Fruit fly (Drosophila melanogaster) whole organism, prepupa: Measurements from ENCODE around the gene Nna1.

Experiments
- Blimp-1 ChIP-seq: fragments of 200-800 bp; sonication (Bioruptor generic); optimal IDR thresholded peaks from 3 replicates; lab custom pipeline; 2017; ENCODE audit warnings: missing biosample characterization, missing genetic modification characterization, mild to moderate bottlenecking, moderate library complexity, missing genetic modification reagents
- CG10631 ChIP-seq: fragments of 200-800 bp; sonication (Bioruptor generic); optimal IDR thresholded peaks from 2 replicates; lab custom pipeline; 2016; ENCODE audit warnings: missing biosample characterization, missing genetic modification characterization
- CG10669 ChIP-seq: fragments of 200-800 bp; sonication (Bioruptor generic); optimal IDR thresholded peaks from 3 replicates; lab custom pipeline; 2018; ENCODE audit warnings: missing biosample characterization, mild to moderate bottlenecking, missing genetic modification characterization, moderate library complexity
- CG11294 ChIP-seq: fragments of 200-800 bp; sonication (Bioruptor generic); IDR thresholded peaks from 2 replicates; pipeline ENCODE4 v1.3.6; 2022; ENCODE audit warnings: missing biosample characterization, missing genetic modification characterization
- CG11902 ChIP-seq: fragments of 200-800 bp; sonication (Bioruptor generic); optimal IDR thresholded peaks from 3 replicates; lab custom pipeline; 2016; ENCODE audit warnings: missing biosample characterization, missing genetic modification characterization
- CG15336 ChIP-seq: fragments of 200-800 bp; sonication (Bioruptor generic); IDR thresholded peaks from 2 replicates; pipeline ENCODE4 v1.3.6; 2022; ENCODE audit warnings: missing biosample characterization, missing genetic modification characterization
- CG1621 ChIP-seq: fragments of 200-800 bp; sonication (Bioruptor generic); optimal IDR thresholded peaks from 3 replicates; lab custom pipeline; 2018; ENCODE audit warnings: missing biosample characterization, mild to moderate bottlenecking, missing genetic modification characterization
- CG3032 ChIP-seq: fragments of 200-800 bp; optimal IDR thresholded peaks from 2 replicates; lab custom pipeline; 2019; ENCODE audit warnings: missing biosample characterization, mild to moderate bottlenecking, missing genetic modification characterization, moderate library complexity
- CG32006 ChIP-seq: fragments of 200-800 bp; sonication (Bioruptor generic); optimal IDR thresholded peaks from 3 replicates; lab custom pipeline; 2017; ENCODE audit warnings: missing biosample characterization, mild to moderate bottlenecking, missing genetic modification characterization
- CG3919 ChIP-seq: fragments of 200-800 bp; sonication (Bioruptor generic); optimal IDR thresholded peaks from 3 replicates; lab custom pipeline; 2016; ENCODE audit warnings: missing biosample characterization, missing genetic modification characterization
- CG4318 ChIP-seq: fragments of 200-800 bp; sonication (Bioruptor generic); optimal IDR thresholded peaks from 3 replicates; lab custom pipeline; 2017; ENCODE audit warnings: missing biosample characterization, mild to moderate bottlenecking, missing genetic modification characterization
- CG6163 ChIP-seq: fragments of 200-800 bp; sonication (Bioruptor generic); IDR thresholded peaks from 3 replicates; pipeline ENCODE4 v1.3.6; 2022; ENCODE audit warnings: missing biosample characterization, missing genetic modification characterization
- CG6792 ChIP-seq: fragments of 200-800 bp; sonication (Bioruptor generic); optimal IDR thresholded peaks from 3 replicates; lab custom pipeline; 2016; ENCODE audit warnings: missing biosample characterization, missing genetic modification characterization
- CG6808 ChIP-seq: fragments of 200-800 bp; sonication (Bioruptor generic); optimal IDR thresholded peaks from 3 replicates; lab custom pipeline; 2017; ENCODE audit warnings: missing biosample characterization, missing genetic modification characterization, mild to moderate bottlenecking, moderate library complexity, missing genetic modification reagents
- CG6854 ChIP-seq: fragments of 200-800 bp; sonication (Bioruptor generic); optimal IDR thresholded peaks from 2 replicates; lab custom pipeline; 2017; ENCODE audit warnings: missing biosample characterization, mild to moderate bottlenecking, missing genetic modification characterization
- CG7368 ChIP-seq: fragments of 200-800 bp; sonication (Bioruptor generic); optimal IDR thresholded peaks from 3 replicates; lab custom pipeline; 2016; ENCODE audit warnings: missing biosample characterization, missing genetic modification characterization
- CG8119 ChIP-seq: fragments of 200-800 bp; sonication (Bioruptor generic); IDR thresholded peaks from 3 replicates; pipeline ENCODE4 v1.3.6; 2022; ENCODE audit warnings: missing biosample characterization, missing genetic modification characterization
- CG8319 ChIP-seq: fragments of 200-800 bp; sonication (Bioruptor generic); optimal IDR thresholded peaks from 3 replicates; lab custom pipeline; 2016; ENCODE audit warnings: missing biosample characterization, missing genetic modification characterization
- CG8632 ChIP-seq: fragments of 200-800 bp; sonication (Bioruptor generic); optimal IDR thresholded peaks from 3 replicates; lab custom pipeline; 2016; ENCODE audit warnings: missing biosample characterization, missing genetic modification characterization
- CG9139 ChIP-seq: fragments of 200-800 bp; sonication (Bioruptor generic); optimal IDR thresholded peaks from 3 replicates; lab custom pipeline; 2017; ENCODE audit warnings: missing biosample characterization, mild to moderate bottlenecking, missing genetic modification characterization
- Eip78C ChIP-seq: fragments of 200-800 bp; sonication (Bioruptor generic); peaks from one replicate; lab custom pipeline; 2016; ENCODE audit warnings: missing biosample characterization, missing genetic modification characterization
- Ets96B ChIP-seq: fragments of 200-800 bp; optimal IDR thresholded peaks from 2 replicates; lab custom pipeline; 2019; ENCODE audit warnings: missing biosample characterization, mild to moderate bottlenecking, missing genetic modification characterization, moderate library complexity
- Hr38 ChIP-seq: sonication (Bioruptor generic); optimal IDR thresholded peaks from 2 replicates; lab custom pipeline; 2016; ENCODE audit warnings: missing biosample characterization, missing genetic modification characterization
- Hr4 ChIP-seq: fragments of 200-800 bp; sonication (Bioruptor generic); optimal IDR thresholded peaks from 3 replicates; lab custom pipeline; 2016; ENCODE audit warnings: missing biosample characterization, missing genetic modification characterization
- Met ChIP-seq: fragments of 200-800 bp; sonication (Bioruptor generic); optimal IDR thresholded peaks from 3 replicates; lab custom pipeline; 2016; ENCODE audit warnings: missing biosample characterization, missing genetic modification characterization
- Smox ChIP-seq: fragments of 200-800 bp; sonication (Bioruptor generic); optimal IDR thresholded peaks from 3 replicates; lab custom pipeline; 2016; ENCODE audit warnings: missing biosample characterization, missing genetic modification characterization
- Sox102F ChIP-seq: fragments of 200-800 bp; sonication (Bioruptor generic); optimal IDR thresholded peaks from 2 replicates; lab custom pipeline; 2016; ENCODE audit warnings: missing biosample characterization, mild to moderate bottlenecking, missing genetic modification characterization
- Sox14 ChIP-seq: fragments of 200-800 bp; sonication (Bioruptor generic); optimal IDR thresholded peaks from 3 replicates; lab custom pipeline; 2016; ENCODE audit warnings: missing biosample characterization, missing genetic modification characterization
- Sox15 ChIP-seq: fragments of 200-800 bp; sonication (Bioruptor generic); optimal IDR thresholded peaks from 3 replicates; lab custom pipeline; 2016; ENCODE audit warnings: missing biosample characterization, missing genetic modification characterization
- achi ChIP-seq: fragments of 200-800 bp; sonication (Bioruptor generic); optimal IDR thresholded peaks from 3 replicates; lab custom pipeline; 2016; ENCODE audit warnings: missing biosample characterization, missing genetic modification characterization
- acj6 ChIP-seq: fragments of 200-800 bp; sonication (Bioruptor generic); optimal IDR thresholded peaks from 3 replicates; lab custom pipeline; 2016; ENCODE audit warnings: missing biosample characterization, missing genetic modification characterization
- cyc ChIP-seq: fragments of 200-800 bp; sonication (Bioruptor generic); optimal IDR thresholded peaks from 3 replicates; lab custom pipeline; 2016; ENCODE audit warnings: missing biosample characterization, missing genetic modification characterization
- dac ChIP-seq: fragments of 200-800 bp; sonication (Bioruptor generic); optimal IDR thresholded peaks from 2 replicates; lab custom pipeline; 2017; ENCODE audit warnings: missing biosample characterization, mild to moderate bottlenecking, missing genetic modification characterization
- dsx ChIP-seq: fragments of 200-800 bp; optimal IDR thresholded peaks from 3 replicates; lab custom pipeline; 2019; ENCODE audit warnings: missing biosample characterization, mild to moderate bottlenecking, missing genetic modification characterization, moderate library complexity; ENCODE audit not compliant: poor library complexity, severe bottlenecking
- eg ChIP-seq: fragments of 200-800 bp; sonication (Bioruptor generic); IDR thresholded peaks from 3 replicates; pipeline ENCODE4 v1.3.6; 2022; ENCODE audit warnings: missing biosample characterization, missing genetic modification characterization
- esn ChIP-seq: fragments of 200-800 bp; sonication (Bioruptor generic); optimal IDR thresholded peaks from 2 replicates; lab custom pipeline; 2016; ENCODE audit warnings: missing biosample characterization, mild to moderate bottlenecking, missing genetic modification characterization, moderate library complexity
- fkh ChIP-seq: fragments of 200-800 bp; sonication (Bioruptor generic); optimal IDR thresholded peaks from 3 replicates; lab custom pipeline; 2017; ENCODE audit warnings: missing biosample characterization, mild to moderate bottlenecking, missing genetic modification characterization, moderate library complexity
- lz ChIP-seq: fragments of 200-800 bp; sonication (Bioruptor generic); optimal IDR thresholded peaks from 3 replicates; lab custom pipeline; 2016; ENCODE audit warnings: missing biosample characterization, missing genetic modification characterization
- pdm3 ChIP-seq: fragments of 200-800 bp; sonication (Bioruptor generic); optimal IDR thresholded peaks from 3 replicates; lab custom pipeline; 2016; ENCODE audit warnings: missing biosample characterization, missing genetic modification characterization
- salr ChIP-seq, 2 experiments: fragments of 200-800 bp; sonication (Bioruptor generic); optimal IDR thresholded peaks; 3 replicates each; lab custom pipeline; 2016 to 2018; ENCODE audit warnings: missing biosample characterization in 2 of 2, missing genetic modification characterization in 2 of 2, mild to moderate bottlenecking in 1 of 2
- spab ChIP-seq: fragments of 200-800 bp; sonication (Bioruptor generic); optimal IDR thresholded peaks from 2 replicates; lab custom pipeline; 2017; ENCODE audit warnings: missing biosample characterization, mild to moderate bottlenecking, missing genetic modification characterization, missing genetic modification reagents
- vri ChIP-seq: fragments of 200-800 bp; sonication (Bioruptor generic); optimal IDR thresholded peaks from 3 replicates; lab custom pipeline; 2016; ENCODE audit warnings: missing biosample characterization, mild to moderate bottlenecking, missing genetic modification characterization

The Nna1 gene

dm6 chrX:13734866-13735265 is 42.8 kb downstream of the Nna1 start (continued):
- TF ChIP-seq CG10669 (GFP tag; lab: Kevin White, UChicago), result no peak
- TF ChIP-seq CG3032, result peak; percentile 28
- TF ChIP-seq acj6 (GFP tag; lab: Kevin White, UChicago), result no peak
- TF ChIP-seq dsx, result no peak
- TF ChIP-seq eg (GFP tag; lab: Robert Waterston, UW), result no peak; the same call in 2 of the 3 replicates
- TF ChIP-seq CG3919 (GFP tag; lab: Kevin White, UChicago), result no peak
- no peak for TF ChIP-seq vri (GFP tag; lab: Kevin White, UChicago)
- TF ChIP-seq esn, result peak; percentile 48
- no peak for TF ChIP-seq CG6163 (GFP tag; lab: Robert Waterston, UW)
- TF ChIP-seq Sox102F (GFP tag; lab: Kevin White, UChicago), result no peak
- TF ChIP-seq Hr4 (GFP tag; lab: Kevin White, UChicago), result peak; percentile 67
- no peak for TF ChIP-seq Hr38 (GFP tag; lab: Kevin White, UChicago)
- peak; percentile 70 for TF ChIP-seq CG15336
- TF ChIP-seq CG8632 (GFP tag; lab: Kevin White, UChicago), result no peak
- TF ChIP-seq CG10631 (GFP tag; lab: Kevin White, UChicago), result peak; percentile 41
- TF ChIP-seq CG6808 (GFP tag; lab: Kevin White, UChicago), result no peak
- TF ChIP-seq CG4318 (GFP tag; lab: Kevin White, UChicago), result no peak
- TF ChIP-seq, all 60 proteins: peak for 10

- TF ChIP-seq achi (peak; percentile 9), Sox14 (GFP tag; lab: Kevin White, UChicago) (no peak), CG32006 (GFP tag; lab: Kevin White, UChicago) (no peak), vri (GFP tag; lab: Kevin White, UChicago) (no peak), pdm3 (GFP tag; lab: Kevin White, UChicago) (no peak), CG11902 (GFP tag; lab: Kevin White, UChicago) (no peak), Hr4 (GFP tag; lab: Kevin White, UChicago) (peak; percentile 29), salr (GFP tag; optimal IDR thresholded peaks at IDR 0.05; lab: Kevin White, UChicago) (peak in 1 of 2 experiments; percentile 12), CG6163 (GFP tag; lab: Robert Waterston, UW) (peak; percentile 31; the same call in 1 of the 3 replicates), Blimp-1 (GFP tag; lab: Kevin White, UChicago) (peak; percentile 25), Eip78C (GFP tag; lab: Kevin White, UChicago) (peak; percentile 57), Met (GFP tag; lab: Kevin White, UChicago) (no peak)
Measured at dm6 chrX:13735322-13736173, 43.5 kb downstream of the Nna1 start.

DNA sequence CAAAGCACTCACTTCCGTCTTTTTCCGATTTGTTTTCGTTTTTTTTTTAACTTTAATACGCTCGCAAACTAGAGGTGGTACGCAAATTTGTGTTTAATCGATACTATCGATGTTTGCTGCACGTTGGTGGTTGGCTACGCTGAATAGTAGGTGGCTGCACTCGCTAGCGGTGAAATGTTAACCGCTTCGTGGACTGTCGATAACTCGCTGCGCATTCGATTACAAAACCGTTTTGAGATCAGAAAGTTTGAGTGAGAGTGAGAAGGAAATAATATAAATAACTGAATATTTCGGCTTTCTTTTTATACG is 44.0 kb downstream of the Nna1 start, which contains the start of gene g:
g (minus strand) TSS at position 105 of the 309 bp plus-strand sequence.
- TF ChIP-seq cyc (no peak), CG7368 (GFP tag; lab: Kevin White, UChicago) (no peak), lz (GFP tag; lab: Kevin White, UChicago) (no peak), spab (no peak), eg (GFP tag; lab: Robert Waterston, UW) (no peak), Eip78C (GFP tag; lab: Kevin White, UChicago) (peak; percentile 35), CG6792 (GFP tag; lab: Kevin White, UChicago) (no peak), Sox15 (no peak), Hr38 (GFP tag; lab: Kevin White, UChicago) (no peak), CG9139 (GFP tag; lab: Kevin White, UChicago) (no peak), fkh (GFP tag; lab: Kevin White, UChicago) (peak; percentile 36), CG8319 (no peak), CG10631 (GFP tag; lab: Kevin White, UChicago) (no peak), acj6 (GFP tag; lab: Kevin White, UChicago) (no peak), CG6854 (GFP tag; lab: Kevin White, UChicago) (no peak), achi (no peak), Ets96B (tag; lab: Kevin White, UChicago) (no peak), salr (GFP tag; optimal IDR thresholded peaks at IDR 0.05; lab: Kevin White, UChicago) (no peak), CG11902 (GFP tag; lab: Kevin White, UChicago) (no peak), CG8119 (GFP tag; lab: Robert Waterston, UW) (no peak), dac (GFP tag; lab: Kevin White, UChicago) (no peak), CG11294 (GFP tag; lab: Robert Waterston, UW) (no peak), vri (GFP tag; lab: Kevin White, UChicago) (no peak), Sox14 (GFP tag; lab: Kevin White, UChicago) (peak; percentile 9), Smox (no peak), Sox102F (GFP tag; lab: Kevin White, UChicago) (no peak), CG1621 (tag; lab: Kevin White, UChicago) (peak; percentile 72)
